Worm (Caenorhabditis elegans) whole organism, L1 larva: ENCODE results near the gene nphp-4.
A peak's percentile ranks its signal among the peaks of the same experiment; 100 is the strongest.

Source experiments
- C16A3.4 ChIP-seq: fragments of 150-350 bp; optimal IDR thresholded peaks from 2 replicates; lab custom pipeline; 2014; ENCODE audit warnings: missing biosample characterization, missing genetic modification characterization
- C34B4.2 ChIP-seq: sonication (generic microtip); optimal IDR thresholded peaks from 2 replicates; lab custom pipeline; 2017; ENCODE audit warnings: mild to moderate bottlenecking, missing genetic modification characterization, missing compliant biosample characterization
- Y116A8C.19 ChIP-seq: sonication (generic microtip); optimal IDR thresholded peaks from 2 replicates; lab custom pipeline; 2016; ENCODE audit warnings: missing compliant biosample characterization, missing genetic modification characterization, borderline replicate concordance
- aha-1 ChIP-seq: fragments of 150-350 bp; optimal IDR thresholded peaks from 2 replicates; lab custom pipeline; 2014; ENCODE audit warnings: missing biosample characterization, missing genetic modification characterization
- alr-1 ChIP-seq: fragments of 200-800 bp; sonication (Bioruptor generic); optimal IDR thresholded peaks from 2 replicates; lab custom pipeline; 2018; ENCODE audit warnings: borderline replicate concordance, mild to moderate bottlenecking, missing genetic modification characterization, missing compliant biosample characterization
- aly-2 ChIP-seq: fragments of 150-350 bp; optimal IDR thresholded peaks from 2 replicates; lab custom pipeline; 2014; ENCODE audit warnings: missing biosample characterization, missing genetic modification characterization
- ama-1 ChIP-seq: fragments of 150-350 bp; optimal IDR thresholded peaks from 2 replicates; lab custom pipeline; 2014
- blmp-1 ChIP-seq: fragments of 150-350 bp; optimal IDR thresholded peaks from 2 replicates; lab custom pipeline; 2014; ENCODE audit warnings: missing biosample characterization, missing genetic modification characterization
- ceh-8 ChIP-seq: fragments of 200-800 bp; sonication (Bioruptor generic); optimal IDR thresholded peaks from 2 replicates; lab custom pipeline; 2018; ENCODE audit warnings: mild to moderate bottlenecking, missing genetic modification characterization, moderate library complexity, missing compliant biosample characterization
- ceh-88 ChIP-seq: fragments of 200-800 bp; sonication (Bioruptor generic); IDR thresholded peaks from 2 replicates; pipeline ENCODE4 v1.3.6; 2022; ENCODE audit warnings: missing genetic modification characterization, missing compliant biosample characterization
- ceh-90 ChIP-seq: sonication (generic microtip); optimal IDR thresholded peaks from 2 replicates; lab custom pipeline; 2016; ENCODE audit warnings: missing genetic modification characterization, missing compliant biosample characterization
- ces-1 ChIP-seq: fragments of 150-350 bp; optimal IDR thresholded peaks from 2 replicates; lab custom pipeline; 2014; ENCODE audit warnings: missing biosample characterization, missing genetic modification reagents, missing genetic modification characterization
- dsc-1 ChIP-seq: sonication (generic microtip); optimal IDR thresholded peaks from 2 replicates; lab custom pipeline; 2016; ENCODE audit warnings: mild to moderate bottlenecking, missing genetic modification characterization, missing compliant biosample characterization
- efl-1 ChIP-seq, 4 experiments: fragments of 150-350 bp; optimal IDR thresholded peaks in 3 of 4; peaks in 1 of 4; 1 replicate in 1 of 4; 2 replicates in 3 of 4; lab custom pipeline; 2014; ENCODE audit warnings: missing biosample characterization in 2 of 4, missing genetic modification characterization in 2 of 4, missing genetic modification reagents in 2 of 4
- efl-3 ChIP-seq: fragments of 200-800 bp; sonication (Bioruptor generic); optimal IDR thresholded peaks from 2 replicates; lab custom pipeline; 2018; ENCODE audit warnings: mild to moderate bottlenecking, missing genetic modification characterization, missing compliant biosample characterization
- egl-27 ChIP-seq, 2 experiments: fragments of 150-350 bp in 1 of 2; sonication (generic microtip); optimal IDR thresholded peaks; 3 replicates each; lab custom pipeline; 2017 to 2018; ENCODE audit warnings: missing biosample characterization in 2 of 2, missing genetic modification characterization in 2 of 2, missing genetic modification reagents in 2 of 2
- elt-2 ChIP-seq: sonication (generic microtip); optimal IDR thresholded peaks from 2 replicates; lab custom pipeline; 2016; ENCODE audit warnings: missing genetic modification characterization, mild to moderate bottlenecking, inconsistent platforms, missing compliant biosample characterization, missing genetic modification reagents
- fkh-8 ChIP-seq: sonication (generic microtip); optimal IDR thresholded peaks from 2 replicates; lab custom pipeline; 2016; ENCODE audit warnings: mild to moderate bottlenecking, missing genetic modification characterization, missing compliant biosample characterization
- fos-1 ChIP-seq: fragments of 150-350 bp; optimal IDR thresholded peaks from 2 replicates; lab custom pipeline; 2014; ENCODE audit warnings: missing biosample characterization, missing genetic modification characterization
- hlh-17 ChIP-seq: fragments of 200-800 bp; sonication (Bioruptor generic); optimal IDR thresholded peaks from 2 replicates; lab custom pipeline; 2018; ENCODE audit warnings: missing genetic modification characterization, mild to moderate bottlenecking, missing compliant biosample characterization, moderate library complexity, borderline replicate concordance
- isw-1 ChIP-seq: fragments of 200-800 bp; sonication (Bioruptor generic); IDR thresholded peaks from 2 replicates; pipeline ENCODE4 v1.3.6; 2022; ENCODE audit warnings: missing genetic modification characterization, missing compliant biosample characterization
- lin-13 ChIP-seq: fragments of 150-350 bp; optimal IDR thresholded peaks from 2 replicates; lab custom pipeline; 2014; ENCODE audit warnings: missing biosample characterization, missing genetic modification reagents, missing genetic modification characterization
- lin-14 ChIP-seq: fragments of 200-800 bp; sonication (Bioruptor generic); optimal IDR thresholded peaks from 2 replicates; lab custom pipeline; 2018; ENCODE audit warnings: mild to moderate bottlenecking, missing genetic modification characterization, moderate library complexity, missing compliant biosample characterization
- lin-15B ChIP-seq: fragments of 150-350 bp; sonication (generic microtip); optimal IDR thresholded peaks from 3 replicates; lab custom pipeline; 2014; ENCODE audit warnings: missing biosample characterization, missing genetic modification characterization
- lin-35 ChIP-seq, 2 experiments: fragments of 150-350 bp; optimal IDR thresholded peaks; 2 replicates each; lab custom pipeline; 2014; ENCODE audit warnings: missing biosample characterization in 2 of 2, missing genetic modification characterization in 2 of 2, missing genetic modification reagents in 2 of 2
- lin-39 ChIP-seq: fragments of 150-350 bp; optimal IDR thresholded peaks from 2 replicates; lab custom pipeline; 2014; ENCODE audit warnings: missing biosample characterization, missing genetic modification reagents, missing genetic modification characterization
- lir-3 ChIP-seq: sonication (generic microtip); optimal IDR thresholded peaks from 2 replicates; lab custom pipeline; 2016; ENCODE audit warnings: mild to moderate bottlenecking, missing genetic modification characterization, moderate library complexity, missing compliant biosample characterization; ENCODE audit not compliant: poor library complexity
- mep-1 ChIP-seq: fragments of 150-350 bp; optimal IDR thresholded peaks from 2 replicates; lab custom pipeline; 2014; ENCODE audit warnings: missing biosample characterization, missing genetic modification characterization
- nhr-12 ChIP-seq: sonication (generic microtip); optimal IDR thresholded peaks from 2 replicates; lab custom pipeline; 2017; ENCODE audit warnings: missing biosample characterization, missing genetic modification characterization
- nhr-20 ChIP-seq: sonication (generic microtip); optimal IDR thresholded peaks from 2 replicates; lab custom pipeline; 2016; ENCODE audit warnings: mild to moderate bottlenecking, missing genetic modification characterization, missing compliant biosample characterization
- nhr-47 ChIP-seq: sonication (generic microtip); optimal IDR thresholded peaks from 2 replicates; lab custom pipeline; 2016; ENCODE audit warnings: mild to moderate bottlenecking, missing genetic modification characterization, moderate library complexity, missing compliant biosample characterization
- nhr-71 ChIP-seq: sonication (generic microtip); optimal IDR thresholded peaks from 2 replicates; lab custom pipeline; 2016; ENCODE audit warnings: mild to moderate bottlenecking, missing genetic modification characterization, moderate library complexity, missing compliant biosample characterization
- nhr-76 ChIP-seq: sonication (generic microtip); optimal IDR thresholded peaks from 2 replicates; lab custom pipeline; 2017; ENCODE audit warnings: missing biosample characterization, missing genetic modification characterization
- nhr-85 ChIP-seq: sonication (generic microtip); peaks from one replicate; lab custom pipeline; 2016; ENCODE audit warnings: missing genetic modification characterization, inconsistent platforms, missing compliant biosample characterization
- rnt-1 ChIP-seq: sonication (generic microtip); optimal IDR thresholded peaks from 2 replicates; lab custom pipeline; 2016; ENCODE audit warnings: mild to moderate bottlenecking, missing genetic modification characterization, moderate library complexity, missing compliant biosample characterization
- skn-1 ChIP-seq: fragments of 150-350 bp; optimal IDR thresholded peaks from 2 replicates; lab custom pipeline; 2014; ENCODE audit warnings: missing biosample characterization, missing genetic modification characterization
- snpc-4 ChIP-seq: fragments of 150-350 bp; optimal IDR thresholded peaks from 2 replicates; lab custom pipeline; 2014; ENCODE audit warnings: missing biosample characterization, missing genetic modification characterization
- snu-23 ChIP-seq: sonication (generic microtip); optimal IDR thresholded peaks from 2 replicates; lab custom pipeline; 2016; ENCODE audit warnings: missing genetic modification characterization, missing compliant biosample characterization
- sptf-1 ChIP-seq: fragments of 150-350 bp; optimal IDR thresholded peaks from 2 replicates; lab custom pipeline; 2014; ENCODE audit warnings: missing biosample characterization, missing genetic modification characterization
- tbx-2 ChIP-seq: sonication (generic microtip); optimal IDR thresholded peaks from 2 replicates; lab custom pipeline; 2016; ENCODE audit warnings: missing genetic modification characterization, missing compliant biosample characterization
- tlp-1 ChIP-seq: fragments of 150-350 bp; optimal IDR thresholded peaks from 2 replicates; lab custom pipeline; 2014; ENCODE audit warnings: missing biosample characterization, missing genetic modification characterization
- unc-30 ChIP-seq: sonication (generic microtip); optimal IDR thresholded peaks from 2 replicates; lab custom pipeline; 2017; ENCODE audit warnings: missing biosample characterization, missing genetic modification characterization
- unc-86 ChIP-seq: sonication (generic microtip); optimal IDR thresholded peaks from 2 replicates; lab custom pipeline; 2016; ENCODE audit warnings: missing genetic modification characterization, missing compliant biosample characterization
- unc-98 ChIP-seq: fragments of 200-800 bp; sonication (Bioruptor generic); IDR thresholded peaks from 2 replicates; pipeline ENCODE4 v1.3.6; 2022; ENCODE audit warnings: missing genetic modification characterization, missing compliant biosample characterization
- vab-15 ChIP-seq: sonication (generic microtip); optimal IDR thresholded peaks from 2 replicates; lab custom pipeline; 2017; ENCODE audit warnings: missing genotype, mild to moderate bottlenecking, missing genetic modification characterization, missing compliant biosample characterization
- zip-4 ChIP-seq: fragments of 200-800 bp; sonication (Bioruptor generic); optimal IDR thresholded peaks from 2 replicates; lab custom pipeline; 2018; ENCODE audit warnings: mild to moderate bottlenecking, missing genetic modification characterization, moderate library complexity, missing compliant biosample characterization
- ztf-11 ChIP-seq, 2 experiments: sonication (generic microtip); optimal IDR thresholded peaks; 2 replicates each; lab custom pipeline; 2016 to 2017; ENCODE audit warnings: missing genetic modification characterization in 2 of 2, missing biosample characterization in 1 of 2, missing compliant biosample characterization in 1 of 2

Gene nphp-4

ce11 chrV:11854905-11855304 lies 11.4 kb upstream of the nphp-4 start (continued):
- TF ChIP-seq unc-30 (tag; lab: Kevin White, UChicago), result no peak
- TF ChIP-seq unc-98 (GFP tag; lab: Robert Waterston, UW), result no peak
- TF ChIP-seq snu-23 (GFP tag; lab: Kevin White, UChicago), result no peak
- TF ChIP-seq hlh-17, result no peak
- TF ChIP-seq sptf-1 (tag; lab: Kevin White, UChicago), result no peak
- TF ChIP-seq snpc-4 (tag; lab: Kevin White, UChicago), result no peak
- no peak for TF ChIP-seq ztf-11 (tag; optimal IDR thresholded peaks at IDR 0.05; lab: Kevin White, UChicago)
- TF ChIP-seq rnt-1 (tag; lab: Kevin White, UChicago), result no peak

ce11 chrV:11853723-11854122 lies 10.2 kb upstream of the nphp-4 start:
- TF ChIP-seq skn-1 (tag; lab: Kevin White, UChicago) (peak; percentile 30), egl-27 (tag; optimal IDR thresholded peaks at IDR 0.05; lab: Kevin White, UChicago) (no peak), ceh-90 (tag; lab: Kevin White, UChicago) (no peak), rnt-1 (tag; lab: Kevin White, UChicago) (no peak), aly-2 (tag; lab: Kevin White, UChicago) (no peak), lin-14 (GFP tag; lab: Kevin White, UChicago) (peak; percentile 40), nhr-71 (tag; lab: Kevin White, UChicago) (peak; percentile 28), lin-35 (GFP tag; optimal IDR thresholded peaks at IDR 0.05; lab: Kevin White, UChicago) (peak in 1 of 2 experiments; percentile 5), unc-86 (tag; lab: Kevin White, UChicago) (peak; percentile 23)

ce11 chrV:11852305-11852704 lies 8.8 kb upstream of the nphp-4 start:
- TF ChIP-seq tlp-1 (no peak), lin-13 (no peak), C16A3.4 (tag; lab: Kevin White, UChicago) (no peak), unc-86 (tag; lab: Kevin White, UChicago) (no peak), Y116A8C.19 (tag; lab: Kevin White, UChicago) (no peak), lin-39 (tag; lab: Kevin White, UChicago) (no peak), ceh-8 (GFP tag; lab: Kevin White, UChicago) (no peak), skn-1 (tag; lab: Kevin White, UChicago) (no peak), nhr-85 (no peak), nhr-47 (tag; lab: Kevin White, UChicago) (peak; percentile 34), vab-15 (no peak), isw-1 (GFP tag; lab: Robert Waterston, UW) (no peak), fos-1 (tag; lab: Kevin White, UChicago) (no peak), tbx-2 (tag; lab: Kevin White, UChicago) (no peak), fkh-8 (peak; percentile 60), ama-1 (lab: Kevin White, UChicago) (no peak), aly-2 (tag; lab: Kevin White, UChicago) (no peak), zip-4 (GFP tag; lab: Kevin White, UChicago) (no peak), lin-14 (GFP tag; lab: Kevin White, UChicago) (peak; percentile 24), unc-30 (tag; lab: Kevin White, UChicago) (no peak), ces-1 (GFP tag; lab: Kevin White, UChicago) (no peak), efl-1 (optimal IDR thresholded peaks at IDR 0.05; lab: Kevin White, UChicago) (no peak), efl-1 (GFP tag; optimal IDR thresholded peaks at IDR 0.05 in 1 of 2; lab: Kevin White, UChicago) (peak in 1 of 2 experiments; percentile 83), aha-1 (tag; lab: Kevin White, UChicago) (no peak), alr-1 (no peak), dsc-1 (no peak), ceh-90 (tag; lab: Kevin White, UChicago) (no peak), C34B4.2 (tag; lab: Kevin White, UChicago) (no peak)

ce11 chrV:11849408-11849807 lies 5.9 kb upstream of the nphp-4 start:
- TF ChIP-seq efl-1 (optimal IDR thresholded peaks at IDR 0.05; lab: Kevin White, UChicago) (no peak), efl-1 (GFP tag; optimal IDR thresholded peaks at IDR 0.05 in 1 of 2; lab: Kevin White, UChicago) (no peak), lin-15B (tag; lab: Kevin White, UChicago) (no peak), nhr-76 (tag; lab: Kevin White, UChicago) (no peak), rnt-1 (tag; lab: Kevin White, UChicago) (no peak), nhr-20 (tag; lab: Kevin White, UChicago) (peak; percentile 17), lir-3 (no peak), blmp-1 (tag; lab: Kevin White, UChicago) (no peak), elt-2 (tag; lab: Kevin White, UChicago) (peak; percentile 72), ces-1 (GFP tag; lab: Kevin White, UChicago) (no peak), mep-1 (tag; lab: Kevin White, UChicago) (no peak), unc-30 (tag; lab: Kevin White, UChicago) (no peak), Y116A8C.19 (tag; lab: Kevin White, UChicago) (no peak), lin-35 (GFP tag; optimal IDR thresholded peaks at IDR 0.05; lab: Kevin White, UChicago) (peak in 1 of 2 experiments; percentile 53), nhr-12 (tag; lab: Kevin White, UChicago) (no peak), efl-3 (GFP tag; lab: Kevin White, UChicago) (no peak), ceh-88 (GFP tag; lab: Robert Waterston, UW) (no peak)
